Fruit fly (Drosophila melanogaster) whole organism, prepupa: Measurements from ENCODE around the gene CG3769.

Experiments
- CG3032 ChIP-seq: fragments of 200-800 bp; optimal IDR thresholded peaks from 2 replicates; lab custom pipeline; 2019; ENCODE audit warnings: missing biosample characterization, mild to moderate bottlenecking, missing genetic modification characterization, moderate library complexity
- CG7368 ChIP-seq: fragments of 200-800 bp; sonication (Bioruptor generic); optimal IDR thresholded peaks from 3 replicates; lab custom pipeline; 2016; ENCODE audit warnings: missing biosample characterization, missing genetic modification characterization
- CG8319 ChIP-seq: fragments of 200-800 bp; sonication (Bioruptor generic); optimal IDR thresholded peaks from 3 replicates; lab custom pipeline; 2016; ENCODE audit warnings: missing biosample characterization, missing genetic modification characterization
- Lpt ChIP-seq: fragments of 200-800 bp; sonication (Bioruptor generic); optimal IDR thresholded peaks from 3 replicates; lab custom pipeline; 2016; ENCODE audit warnings: missing biosample characterization, missing genetic modification characterization
- esn ChIP-seq: fragments of 200-800 bp; sonication (Bioruptor generic); optimal IDR thresholded peaks from 2 replicates; lab custom pipeline; 2016; ENCODE audit warnings: missing biosample characterization, mild to moderate bottlenecking, missing genetic modification characterization, moderate library complexity

DNA sequence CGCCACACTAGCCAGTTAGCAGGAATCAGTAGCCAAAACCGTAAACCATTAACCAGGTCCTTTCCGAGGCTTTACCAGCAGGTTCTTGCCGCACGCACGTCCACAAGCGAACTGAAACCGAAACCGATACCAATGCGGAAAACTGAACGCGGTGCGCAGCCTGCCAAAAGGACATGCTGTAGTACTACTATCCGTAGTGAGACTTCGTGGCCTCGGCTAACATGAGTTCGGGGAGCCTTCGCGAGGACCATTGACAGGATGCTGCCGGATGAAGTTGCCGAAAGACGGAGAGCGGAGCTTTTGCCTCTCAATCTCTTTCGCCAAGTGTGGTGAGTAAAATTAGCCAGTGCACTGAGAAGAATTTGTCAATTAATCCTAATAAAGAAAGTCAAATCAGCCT lies 20.1 kb upstream of the CG3769 start, which contains the start of gene Shawl:
- TF ChIP-seq esn (GFP tag; lab: Kevin White, UChicago) (no peak), CG3032 (tag; lab: Kevin White, UChicago) (no peak), Lpt (no peak), CG8319 (GFP tag; lab: Kevin White, UChicago) (no peak), CG7368 (no peak)
